Fruit fly (Drosophila melanogaster) whole organism, prepupa: ENCODE results near the gene CG17752.

Experiments
- Blimp-1 ChIP-seq: fragments of 200-800 bp; sonication (Bioruptor generic); optimal IDR thresholded peaks from 3 replicates; lab custom pipeline; 2017; ENCODE audit warnings: missing biosample characterization, missing genetic modification characterization, mild to moderate bottlenecking, moderate library complexity, missing genetic modification reagents
- CG10631 ChIP-seq: fragments of 200-800 bp; sonication (Bioruptor generic); optimal IDR thresholded peaks from 2 replicates; lab custom pipeline; 2016; ENCODE audit warnings: missing biosample characterization, missing genetic modification characterization
- CG10669 ChIP-seq: fragments of 200-800 bp; sonication (Bioruptor generic); optimal IDR thresholded peaks from 3 replicates; lab custom pipeline; 2018; ENCODE audit warnings: missing biosample characterization, mild to moderate bottlenecking, missing genetic modification characterization, moderate library complexity
- CG11762 ChIP-seq: fragments of 200-800 bp; sonication (Bioruptor generic); optimal IDR thresholded peaks from 3 replicates; lab custom pipeline; 2016; ENCODE audit warnings: missing biosample characterization, missing genetic modification characterization; ENCODE audit not compliant: insufficient read depth
- CG11902 ChIP-seq: fragments of 200-800 bp; sonication (Bioruptor generic); optimal IDR thresholded peaks from 3 replicates; lab custom pipeline; 2016; ENCODE audit warnings: missing biosample characterization, missing genetic modification characterization
- CG1621 ChIP-seq: fragments of 200-800 bp; sonication (Bioruptor generic); optimal IDR thresholded peaks from 3 replicates; lab custom pipeline; 2018; ENCODE audit warnings: missing biosample characterization, mild to moderate bottlenecking, missing genetic modification characterization
- CG16779 ChIP-seq: fragments of 200-800 bp; sonication (Bioruptor generic); optimal IDR thresholded peaks from 3 replicates; lab custom pipeline; 2017; ENCODE audit warnings: missing biosample characterization, mild to moderate bottlenecking, missing genetic modification characterization
- CG3032 ChIP-seq: fragments of 200-800 bp; optimal IDR thresholded peaks from 2 replicates; lab custom pipeline; 2019; ENCODE audit warnings: missing biosample characterization, mild to moderate bottlenecking, missing genetic modification characterization, moderate library complexity
- CG31627 ChIP-seq: fragments of 200-800 bp; sonication (Bioruptor generic); optimal IDR thresholded peaks from 3 replicates; lab custom pipeline; 2016; ENCODE audit warnings: missing biosample characterization, missing genetic modification characterization
- CG32006 ChIP-seq: fragments of 200-800 bp; sonication (Bioruptor generic); optimal IDR thresholded peaks from 3 replicates; lab custom pipeline; 2017; ENCODE audit warnings: missing biosample characterization, mild to moderate bottlenecking, missing genetic modification characterization
- CG34406 ChIP-seq: fragments of 200-800 bp; sonication (Bioruptor generic); optimal IDR thresholded peaks from 3 replicates; lab custom pipeline; 2016; ENCODE audit warnings: missing biosample characterization, missing genetic modification characterization
- CG3919 ChIP-seq: fragments of 200-800 bp; sonication (Bioruptor generic); optimal IDR thresholded peaks from 3 replicates; lab custom pipeline; 2016; ENCODE audit warnings: missing biosample characterization, missing genetic modification characterization
- CG4318 ChIP-seq: fragments of 200-800 bp; sonication (Bioruptor generic); optimal IDR thresholded peaks from 3 replicates; lab custom pipeline; 2017; ENCODE audit warnings: missing biosample characterization, mild to moderate bottlenecking, missing genetic modification characterization
- CG6163 ChIP-seq: fragments of 200-800 bp; sonication (Bioruptor generic); IDR thresholded peaks from 3 replicates; pipeline ENCODE4 v1.3.6; 2022; ENCODE audit warnings: missing biosample characterization, missing genetic modification characterization
- CG6276 ChIP-seq: fragments of 200-800 bp; sonication (Bioruptor generic); optimal IDR thresholded peaks from 2 replicates; lab custom pipeline; 2017; ENCODE audit warnings: missing biosample characterization, mild to moderate bottlenecking, missing genetic modification characterization
- CG6808 ChIP-seq: fragments of 200-800 bp; sonication (Bioruptor generic); optimal IDR thresholded peaks from 3 replicates; lab custom pipeline; 2017; ENCODE audit warnings: missing biosample characterization, missing genetic modification characterization, mild to moderate bottlenecking, moderate library complexity, missing genetic modification reagents
- CG6854 ChIP-seq: fragments of 200-800 bp; sonication (Bioruptor generic); optimal IDR thresholded peaks from 2 replicates; lab custom pipeline; 2017; ENCODE audit warnings: missing biosample characterization, mild to moderate bottlenecking, missing genetic modification characterization
- CG7368 ChIP-seq: fragments of 200-800 bp; sonication (Bioruptor generic); optimal IDR thresholded peaks from 3 replicates; lab custom pipeline; 2016; ENCODE audit warnings: missing biosample characterization, missing genetic modification characterization
- CG8119 ChIP-seq: fragments of 200-800 bp; sonication (Bioruptor generic); IDR thresholded peaks from 3 replicates; pipeline ENCODE4 v1.3.6; 2022; ENCODE audit warnings: missing biosample characterization, missing genetic modification characterization
- CG8319 ChIP-seq: fragments of 200-800 bp; sonication (Bioruptor generic); optimal IDR thresholded peaks from 3 replicates; lab custom pipeline; 2016; ENCODE audit warnings: missing biosample characterization, missing genetic modification characterization
- CG8632 ChIP-seq: fragments of 200-800 bp; sonication (Bioruptor generic); optimal IDR thresholded peaks from 3 replicates; lab custom pipeline; 2016; ENCODE audit warnings: missing biosample characterization, missing genetic modification characterization
- CG9139 ChIP-seq: fragments of 200-800 bp; sonication (Bioruptor generic); optimal IDR thresholded peaks from 3 replicates; lab custom pipeline; 2017; ENCODE audit warnings: missing biosample characterization, mild to moderate bottlenecking, missing genetic modification characterization
- Eip75B ChIP-seq: fragments of 200-800 bp; sonication (Bioruptor generic); optimal IDR thresholded peaks from 3 replicates; lab custom pipeline; 2016; ENCODE audit warnings: missing biosample characterization, missing genetic modification characterization
- Eip78C ChIP-seq: fragments of 200-800 bp; sonication (Bioruptor generic); peaks from one replicate; lab custom pipeline; 2016; ENCODE audit warnings: missing biosample characterization, missing genetic modification characterization
- Ets21C ChIP-seq: fragments of 200-800 bp; sonication (Bioruptor generic); optimal IDR thresholded peaks from 3 replicates; lab custom pipeline; 2016; ENCODE audit warnings: missing biosample characterization, missing genetic modification characterization
- Ets96B ChIP-seq: fragments of 200-800 bp; optimal IDR thresholded peaks from 2 replicates; lab custom pipeline; 2019; ENCODE audit warnings: missing biosample characterization, mild to moderate bottlenecking, missing genetic modification characterization, moderate library complexity
- Gug ChIP-seq: fragments of 200-800 bp; sonication (Bioruptor generic); IDR thresholded peaks from 2 replicates; pipeline ENCODE4 v1.3.6; 2022; ENCODE audit warnings: missing biosample characterization, missing genetic modification characterization
- Hr38 ChIP-seq: sonication (Bioruptor generic); optimal IDR thresholded peaks from 2 replicates; lab custom pipeline; 2016; ENCODE audit warnings: missing biosample characterization, missing genetic modification characterization
- Hr39 ChIP-seq: fragments of 200-800 bp; sonication (Bioruptor generic); optimal IDR thresholded peaks from 2 replicates; lab custom pipeline; 2016; ENCODE audit warnings: missing biosample characterization, missing genetic modification characterization
- Hr4 ChIP-seq: fragments of 200-800 bp; sonication (Bioruptor generic); optimal IDR thresholded peaks from 3 replicates; lab custom pipeline; 2016; ENCODE audit warnings: missing biosample characterization, missing genetic modification characterization
- OdsH ChIP-seq: fragments of 200-800 bp; sonication (Bioruptor generic); optimal IDR thresholded peaks from 3 replicates; lab custom pipeline; 2016; ENCODE audit warnings: missing biosample characterization, missing genetic modification characterization
- Sox102F ChIP-seq: fragments of 200-800 bp; sonication (Bioruptor generic); optimal IDR thresholded peaks from 2 replicates; lab custom pipeline; 2016; ENCODE audit warnings: missing biosample characterization, mild to moderate bottlenecking, missing genetic modification characterization
- Sox14 ChIP-seq: fragments of 200-800 bp; sonication (Bioruptor generic); optimal IDR thresholded peaks from 3 replicates; lab custom pipeline; 2016; ENCODE audit warnings: missing biosample characterization, missing genetic modification characterization
- Sox15 ChIP-seq: fragments of 200-800 bp; sonication (Bioruptor generic); optimal IDR thresholded peaks from 3 replicates; lab custom pipeline; 2016; ENCODE audit warnings: missing biosample characterization, missing genetic modification characterization
- acj6 ChIP-seq: fragments of 200-800 bp; sonication (Bioruptor generic); optimal IDR thresholded peaks from 3 replicates; lab custom pipeline; 2016; ENCODE audit warnings: missing biosample characterization, missing genetic modification characterization
- cyc ChIP-seq: fragments of 200-800 bp; sonication (Bioruptor generic); optimal IDR thresholded peaks from 3 replicates; lab custom pipeline; 2016; ENCODE audit warnings: missing biosample characterization, missing genetic modification characterization
- dac ChIP-seq: fragments of 200-800 bp; sonication (Bioruptor generic); optimal IDR thresholded peaks from 2 replicates; lab custom pipeline; 2017; ENCODE audit warnings: missing biosample characterization, mild to moderate bottlenecking, missing genetic modification characterization
- dsx ChIP-seq: fragments of 200-800 bp; optimal IDR thresholded peaks from 3 replicates; lab custom pipeline; 2019; ENCODE audit warnings: missing biosample characterization, mild to moderate bottlenecking, missing genetic modification characterization, moderate library complexity; ENCODE audit not compliant: poor library complexity, severe bottlenecking
- eg ChIP-seq: fragments of 200-800 bp; sonication (Bioruptor generic); IDR thresholded peaks from 3 replicates; pipeline ENCODE4 v1.3.6; 2022; ENCODE audit warnings: missing biosample characterization, missing genetic modification characterization
- esn ChIP-seq: fragments of 200-800 bp; sonication (Bioruptor generic); optimal IDR thresholded peaks from 2 replicates; lab custom pipeline; 2016; ENCODE audit warnings: missing biosample characterization, mild to moderate bottlenecking, missing genetic modification characterization, moderate library complexity
- fd59A ChIP-seq: fragments of 200-800 bp; sonication (Bioruptor generic); optimal IDR thresholded peaks from 2 replicates; lab custom pipeline; 2017; ENCODE audit warnings: missing biosample characterization, mild to moderate bottlenecking, missing genetic modification characterization, missing genetic modification reagents
- fd85E ChIP-seq: fragments of 200-800 bp; sonication (Bioruptor generic); optimal IDR thresholded peaks from 3 replicates; lab custom pipeline; 2016; ENCODE audit warnings: missing biosample characterization, missing genetic modification characterization
- fkh ChIP-seq: fragments of 200-800 bp; sonication (Bioruptor generic); optimal IDR thresholded peaks from 3 replicates; lab custom pipeline; 2017; ENCODE audit warnings: missing biosample characterization, mild to moderate bottlenecking, missing genetic modification characterization, moderate library complexity
- lz ChIP-seq: fragments of 200-800 bp; sonication (Bioruptor generic); optimal IDR thresholded peaks from 3 replicates; lab custom pipeline; 2016; ENCODE audit warnings: missing biosample characterization, missing genetic modification characterization
- pdm3 ChIP-seq: fragments of 200-800 bp; sonication (Bioruptor generic); optimal IDR thresholded peaks from 3 replicates; lab custom pipeline; 2016; ENCODE audit warnings: missing biosample characterization, missing genetic modification characterization
- salr ChIP-seq, 2 experiments: fragments of 200-800 bp; sonication (Bioruptor generic); optimal IDR thresholded peaks; 3 replicates each; lab custom pipeline; 2016 to 2018; ENCODE audit warnings: missing biosample characterization in 2 of 2, missing genetic modification characterization in 2 of 2, mild to moderate bottlenecking in 1 of 2
- spab ChIP-seq: fragments of 200-800 bp; sonication (Bioruptor generic); optimal IDR thresholded peaks from 2 replicates; lab custom pipeline; 2017; ENCODE audit warnings: missing biosample characterization, mild to moderate bottlenecking, missing genetic modification characterization, missing genetic modification reagents
- ss ChIP-seq, 2 experiments: fragments of 200-800 bp; sonication (Bioruptor generic); optimal IDR thresholded peaks; 2 replicates in 1 of 2; 3 replicates in 1 of 2; lab custom pipeline; 2017 to 2018; ENCODE audit warnings: mild to moderate bottlenecking in 2 of 2, missing biosample characterization in 2 of 2, missing genetic modification characterization in 2 of 2, moderate library complexity in 1 of 2

The CG17752 gene

DNA sequence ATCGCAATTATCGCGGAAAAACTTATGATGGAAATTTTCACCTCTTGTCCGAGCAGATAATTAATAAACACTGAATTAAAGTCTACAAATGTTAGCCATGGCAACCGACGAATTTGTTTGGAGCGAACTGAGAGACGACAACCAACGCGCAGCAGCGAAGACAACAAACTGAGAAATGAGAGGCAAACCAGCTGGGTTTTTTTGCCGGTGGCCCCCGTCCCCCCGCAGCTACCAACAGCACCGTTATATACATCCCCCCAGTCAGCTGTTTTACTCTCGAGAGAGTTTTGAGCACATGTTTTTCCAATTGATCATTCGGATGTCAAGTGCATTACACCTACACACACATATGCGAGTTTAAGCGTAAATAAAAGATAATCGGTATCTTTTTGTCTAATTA lies 31.0 kb downstream of the CG17752 start (continued):
- TF ChIP-seq CG6854 (GFP tag; lab: Kevin White, UChicago) = peak; percentile 22

DNA sequence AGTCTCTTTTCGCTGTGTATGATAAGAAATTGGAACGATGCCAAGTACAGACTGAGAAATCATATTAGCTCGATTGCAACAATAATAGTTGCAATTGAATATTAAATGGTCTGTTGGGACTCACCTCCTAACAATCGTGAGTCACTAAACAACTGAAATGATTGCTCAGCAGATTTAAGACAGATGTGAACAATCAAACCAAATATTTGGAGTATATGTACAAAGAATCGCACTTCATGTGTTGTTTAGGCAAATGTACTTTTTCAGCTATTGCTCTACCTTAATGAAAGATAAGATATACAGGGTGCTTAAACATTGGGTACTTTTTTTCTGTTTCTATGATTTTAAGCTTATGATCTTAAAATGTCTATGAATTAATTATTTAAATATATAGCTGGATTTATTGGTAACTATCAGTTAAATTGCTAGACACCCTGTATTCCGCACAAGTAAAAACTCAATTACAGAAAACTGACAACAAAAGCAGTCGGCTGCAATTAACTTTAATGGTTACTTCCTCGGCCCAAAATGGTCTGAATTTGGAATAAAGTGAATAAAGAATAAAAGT lies 31.6 kb downstream of the CG17752 start:
- TF ChIP-seq CG7368 (GFP tag; lab: Kevin White, UChicago) (peak; percentile 70), CG34406 (GFP tag; lab: Kevin White, UChicago) (peak; percentile 82), Sox102F (GFP tag; lab: Kevin White, UChicago) (peak; percentile 73), Hr39 (GFP tag; lab: Kevin White, UChicago) (peak; percentile 35), lz (GFP tag; lab: Kevin White, UChicago) (peak; percentile 71), salr (GFP tag; optimal IDR thresholded peaks at IDR 0.05; lab: Kevin White, UChicago) (peak in 1 of 2 experiments; percentile 80), CG6276 (GFP tag; lab: Kevin White, UChicago) (peak; percentile 86), ss (GFP tag; optimal IDR thresholded peaks at IDR 0.05; lab: Kevin White, UChicago) (peak; percentile 40 to 66), CG11902 (peak; percentile 49), CG10631 (peak; percentile 80), CG11762 (GFP tag; lab: Kevin White, UChicago) (peak; percentile 55), CG9139 (peak; percentile 47), CG3919 (peak; percentile 85), CG6163 (GFP tag; lab: Robert Waterston, UW) (peak; percentile 94), dsx (peak; percentile 55), fd85E (GFP tag; lab: Kevin White, UChicago) (peak; percentile 36), Gug (GFP tag; lab: Robert Waterston, UW) (peak; percentile 90), Eip78C (GFP tag; lab: Kevin White, UChicago) (peak; percentile 95), dac (GFP tag; lab: Kevin White, UChicago) (peak; percentile 55), Hr4 (GFP tag; lab: Kevin White, UChicago) (peak; percentile 86), pdm3 (GFP tag; lab: Kevin White, UChicago) (peak; percentile 77), CG8119 (GFP tag; lab: Robert Waterston, UW) (peak; percentile 90), CG8319 (GFP tag; lab: Kevin White, UChicago) (peak; percentile 45), CG6854 (GFP tag; lab: Kevin White, UChicago) (no peak), Sox14 (GFP tag; lab: Kevin White, UChicago) (peak; percentile 59), Ets21C (peak; percentile 46), CG6808 (GFP tag; lab: Kevin White, UChicago) (peak; percentile 64), CG32006 (GFP tag; lab: Kevin White, UChicago) (peak; percentile 82), Hr38 (GFP tag; lab: Kevin White, UChicago) (no peak), acj6 (GFP tag; lab: Kevin White, UChicago) (peak; percentile 69), CG4318 (GFP tag; lab: Kevin White, UChicago) (peak; percentile 68), fd59A (GFP tag; lab: Kevin White, UChicago) (peak; percentile 46), cyc (GFP tag; lab: Kevin White, UChicago) (peak; percentile 71), CG10669 (GFP tag; lab: Kevin White, UChicago) (peak; percentile 66), CG16779 (tag; lab: Kevin White, UChicago) (peak; percentile 50), CG3032 (tag; lab: Kevin White, UChicago) (peak; percentile 74), Eip75B (GFP tag; lab: Kevin White, UChicago) (peak; percentile 79), spab (GFP tag; lab: Kevin White, UChicago) (peak; percentile 54), fkh (GFP tag; lab: Kevin White, UChicago) (peak; percentile 73), CG31627 (GFP tag; lab: Kevin White, UChicago) (peak; percentile 62), CG8632 (GFP tag; lab: Kevin White, UChicago) (peak; percentile 83), Sox15 (GFP tag; lab: Kevin White, UChicago) (peak; percentile 60), Blimp-1 (GFP tag; lab: Kevin White, UChicago) (peak; percentile 61), CG1621 (tag; lab: Kevin White, UChicago) (peak; percentile 59), OdsH (peak; percentile 80), eg (GFP tag; lab: Robert Waterston, UW) (peak; percentile 96), esn (GFP tag; lab: Kevin White, UChicago) (peak; percentile 85), Ets96B (tag; lab: Kevin White, UChicago) (peak; percentile 72)
